Fruit fly (Drosophila melanogaster) S2 (cell line): ENCODE results near the gene Wdr92.

Experiments
- CG8478 ChIP-seq: fragments of >200 bp; optimal IDR thresholded peaks from 2 replicates; lab custom pipeline; 2018
- CTCF ChIP-seq, 2 experiments: fragments of >200 bp; optimal IDR thresholded peaks; 2 replicates each; lab custom pipeline; 2018

dm6 chr3L:17940988-17941387 lies 33.0 kb downstream of the Wdr92 start:
- no peak for TF ChIP-seq CTCF (optimal IDR thresholded peaks at IDR 0.05; lab: Kevin White, UChicago)
- TF ChIP-seq CG8478 (lab: Kevin White, UChicago), result no peak
